Fruit fly (Drosophila melanogaster) whole organism: ENCODE measurements around the gene CG18577.

ENCODE experiments used
- CG8478 ChIP-seq: fragments of >200 bp; optimal IDR thresholded peaks from 2 replicates; lab custom pipeline; 2018; ENCODE audit warnings: inconsistent platforms
- Dll ChIP-seq: fragments of >200 bp; optimal IDR thresholded peaks from 2 replicates; lab custom pipeline; 2017
- EcR ChIP-seq, 2 experiments: fragments of >200 bp; optimal IDR thresholded peaks; 2 replicates each; lab custom pipeline; 2017; ENCODE audit warnings: missing biosample characterization in 2 of 2, missing genetic modification characterization in 2 of 2, missing genetic modification reagents in 2 of 2
- pan ChIP-seq: fragments of >200 bp; optimal IDR thresholded peaks from 2 replicates; lab custom pipeline; 2017
- psq ChIP-seq: fragments of >200 bp; optimal IDR thresholded peaks from 2 replicates; lab custom pipeline; 2017
- usp ChIP-seq: fragments of >200 bp; optimal IDR thresholded peaks from 2 replicates; lab custom pipeline; 2017; ENCODE audit warnings: missing biosample characterization, missing genetic modification characterization, mixed read lengths

- no peak for TF ChIP-seq pan (lab: Kevin White, UChicago)
- TF ChIP-seq psq, result no peak
- TF ChIP-seq CG8478 (lab: Kevin White, UChicago), result no peak
- TF ChIP-seq usp (GFP tag; lab: Kevin White, UChicago), result no peak
- no peak for TF ChIP-seq Dll (lab: Kevin White, UChicago)
- TF ChIP-seq EcR (GFP tag; optimal IDR thresholded peaks at IDR 0.05; lab: Kevin White, UChicago), result no peak
Observed at dm6 chr3R:11237598-11237997, 41.7 kb downstream of the CG18577 start, which contains the start of gene CG31388.
